Worm (Caenorhabditis elegans) whole organism, mixed stage, embryonic: ENCODE results near the gene T23F11.11.

Experiments
- bed-3 ChIP-seq: fragments of 200-800 bp; sonication (Bioruptor generic); optimal IDR thresholded peaks from 3 replicates; lab custom pipeline; 2018; ENCODE audit warnings: mild to moderate bottlenecking, missing genetic modification characterization, moderate library complexity, missing compliant biosample characterization
- unc-62 ChIP-seq: fragments of 150-350 bp; optimal IDR thresholded peaks from 2 replicates; lab custom pipeline; 2014; ENCODE audit warnings: missing biosample characterization, missing genetic modification reagents, missing genetic modification characterization

DNA sequence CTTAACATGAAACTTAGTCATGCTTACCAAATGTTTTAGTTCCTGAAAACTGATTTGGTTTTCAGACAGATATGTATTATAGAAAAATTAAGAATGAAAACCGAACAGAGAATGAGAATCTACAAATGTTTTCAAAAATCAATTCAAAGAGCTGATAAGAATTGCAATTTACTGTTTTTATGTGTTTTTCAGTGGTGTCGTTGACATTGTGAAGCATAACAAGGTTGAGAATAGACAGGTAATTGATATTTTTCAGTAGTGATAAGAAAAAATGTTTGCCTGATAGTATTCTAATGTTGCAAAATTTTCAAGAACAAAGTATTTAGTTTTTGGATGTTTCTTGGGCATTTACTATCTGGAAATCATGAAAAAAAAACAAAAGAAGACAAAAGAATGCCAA is 28.1 kb downstream of the T23F11.11 start, which contains the start of gene pfas-1:
- TF ChIP-seq unc-62 (no peak), bed-3 (GFP tag; lab: Kevin White, UChicago) (no peak)
